Fruit fly (Drosophila melanogaster) Kc167 (cell line): ENCODE data around the gene eIF4H1.

Experiments
- Myc ChIP-seq: fragments of >200 bp; optimal IDR thresholded peaks from 2 replicates; lab custom pipeline; 2017; ENCODE audit warnings: missing external identifiers
- h ChIP-seq: fragments of >200 bp; optimal IDR thresholded peaks from 3 replicates; lab custom pipeline; 2018; ENCODE audit warnings: missing external identifiers
- insv ChIP-seq: fragments of >200 bp; optimal IDR thresholded peaks from 3 replicates; lab custom pipeline; 2018; ENCODE audit warnings: missing external identifiers
- psq ChIP-seq: fragments of >200 bp; optimal IDR thresholded peaks from 2 replicates; lab custom pipeline; 2017; ENCODE audit warnings: missing external identifiers

- no peak for TF ChIP-seq psq (lab: Kevin White, UChicago)
- no peak for TF ChIP-seq Myc (lab: Kevin White, UChicago)
- TF ChIP-seq insv (lab: Kevin White, UChicago): no peak
- no peak for TF ChIP-seq h (lab: Kevin White, UChicago)
Observed at dm6 chrX:16403811-16404420, 44.5 kb upstream of the eIF4H1 start.
